Worm (Caenorhabditis elegans) whole organism, L4 larva: Measurements from ENCODE around the gene F59A1.13.

Source experiments
- F26F4.8 ChIP-seq: fragments of 200-800 bp; sonication (Bioruptor generic); conservative IDR thresholded peaks from 2 replicates; pipeline ENCODE4 v1.3.6; 2022; ENCODE audit warnings: missing genetic modification characterization, missing compliant biosample characterization
- T20F7.1 ChIP-seq: fragments of 200-800 bp; sonication (Bioruptor generic); optimal IDR thresholded peaks from 2 replicates; lab custom pipeline; 2018; ENCODE audit warnings: mild to moderate bottlenecking, missing genetic modification characterization, missing compliant biosample characterization
- Y48G9A.11 ChIP-seq: fragments of 200-800 bp; sonication (Bioruptor generic); IDR thresholded peaks from 2 replicates; pipeline ENCODE4 v1.3.6; 2022; ENCODE audit warnings: missing genetic modification reagents, missing genetic modification characterization, missing compliant biosample characterization
- Y5F2A.4 ChIP-seq: fragments of 200-800 bp; sonication (Bioruptor generic); optimal IDR thresholded peaks from 2 replicates; lab custom pipeline; 2018; ENCODE audit warnings: mild to moderate bottlenecking, missing genetic modification characterization, missing compliant biosample characterization
- Y75B8A.6 ChIP-seq: fragments of 200-800 bp; sonication (Bioruptor generic); IDR thresholded peaks from 2 replicates; pipeline ENCODE4 v1.3.6; 2022; ENCODE audit warnings: missing genetic modification reagents, missing genetic modification characterization, missing compliant biosample characterization
- ZK337.2 ChIP-seq: fragments of 200-800 bp; sonication (Bioruptor generic); IDR thresholded peaks from 2 replicates; pipeline ENCODE4 v1.3.6; 2022; ENCODE audit warnings: missing genetic modification reagents, missing genetic modification characterization, missing compliant biosample characterization
- ZK546.5 ChIP-seq, 2 experiments: sonication (generic microtip); optimal IDR thresholded peaks; 2 replicates each; lab custom pipeline; 2017; ENCODE audit warnings: missing biosample characterization in 2 of 2, missing genetic modification characterization in 2 of 2
- ama-1 ChIP-seq: fragments of 150-350 bp; optimal IDR thresholded peaks from 2 replicates; lab custom pipeline; 2014; ENCODE audit warnings: inconsistent platforms, mixed read lengths
- attf-4 ChIP-seq: sonication (generic microtip); optimal IDR thresholded peaks from 3 replicates; lab custom pipeline; 2017; ENCODE audit warnings: missing biosample characterization, missing genetic modification characterization
- ceh-20 ChIP-seq: fragments of 200-800 bp; sonication (Bioruptor generic); IDR thresholded peaks from 2 replicates; pipeline ENCODE4 v1.3.6; 2022; ENCODE audit warnings: missing genetic modification reagents, missing genetic modification characterization, missing compliant biosample characterization
- ceh-28 ChIP-seq: fragments of 150-350 bp; optimal IDR thresholded peaks from 2 replicates; lab custom pipeline; 2014; ENCODE audit warnings: missing biosample characterization, missing genetic modification reagents, missing genetic modification characterization
- ceh-44 ChIP-seq: fragments of 200-800 bp; sonication (Bioruptor generic); IDR thresholded peaks from 2 replicates; pipeline ENCODE4 v1.3.6; 2022; ENCODE audit warnings: missing genetic modification reagents, missing genetic modification characterization, missing compliant biosample characterization
- ceh-62 ChIP-seq: sonication (generic microtip); optimal IDR thresholded peaks from 2 replicates; lab custom pipeline; 2017; ENCODE audit warnings: missing biosample characterization, missing genetic modification characterization
- cey-2 ChIP-seq: sonication (generic microtip); optimal IDR thresholded peaks from 3 replicates; lab custom pipeline; 2017; ENCODE audit warnings: missing genetic modification characterization, mild to moderate bottlenecking, missing compliant biosample characterization, antibody characterized with exemption, borderline replicate concordance; ENCODE audit not compliant: insufficient read depth
- daf-19 ChIP-seq: fragments of 200-800 bp; sonication (Bioruptor generic); conservative IDR thresholded peaks from 2 replicates; pipeline ENCODE4 v1.3.6; 2022; ENCODE audit warnings: missing genetic modification characterization, missing compliant biosample characterization
- dmd-8 ChIP-seq: fragments of 200-800 bp; sonication (Bioruptor generic); IDR thresholded peaks from 2 replicates; pipeline ENCODE4 v1.3.6; 2022; ENCODE audit warnings: missing genetic modification characterization, missing compliant biosample characterization
- duxl-1 ChIP-seq: sonication (generic microtip); optimal IDR thresholded peaks from 2 replicates; lab custom pipeline; 2016; ENCODE audit warnings: mild to moderate bottlenecking, missing genetic modification characterization, moderate library complexity, missing compliant biosample characterization; ENCODE audit not compliant: poor library complexity
- dve-1 ChIP-seq: sonication (generic microtip); optimal IDR thresholded peaks from 2 replicates; lab custom pipeline; 2017; ENCODE audit warnings: antibody characterized with exemption, mild to moderate bottlenecking, missing genetic modification characterization, missing compliant biosample characterization; ENCODE audit not compliant: insufficient read depth
- egl-43 ChIP-seq: fragments of 200-800 bp; sonication (Bioruptor generic); IDR thresholded peaks from 2 replicates; pipeline ENCODE4 v1.3.6; 2022; ENCODE audit warnings: missing genetic modification reagents, missing genetic modification characterization, missing compliant biosample characterization
- fkh-10 ChIP-seq: fragments of 150-350 bp; optimal IDR thresholded peaks from 2 replicates; lab custom pipeline; 2014; ENCODE audit warnings: missing biosample characterization, missing genetic modification reagents, missing genetic modification characterization
- fos-1 ChIP-seq: fragments of 150-350 bp; optimal IDR thresholded peaks from 2 replicates; lab custom pipeline; 2014; ENCODE audit warnings: missing biosample characterization, missing genetic modification characterization
- gei-8 ChIP-seq: fragments of 200-800 bp; sonication (Bioruptor generic); optimal IDR thresholded peaks from 2 replicates; lab custom pipeline; 2018; ENCODE audit warnings: mild to moderate bottlenecking, missing genetic modification characterization, missing compliant biosample characterization
- hlh-11 ChIP-seq: fragments of 200-800 bp; sonication (Bioruptor generic); optimal IDR thresholded peaks from 2 replicates; lab custom pipeline; 2018; ENCODE audit warnings: mild to moderate bottlenecking, missing genetic modification characterization, missing compliant biosample characterization
- hlh-30 ChIP-seq: sonication (generic microtip); optimal IDR thresholded peaks from 2 replicates; lab custom pipeline; 2017; ENCODE audit warnings: antibody characterized with exemption, mild to moderate bottlenecking, missing genetic modification characterization, missing compliant biosample characterization; ENCODE audit not compliant: insufficient read depth
- hmg-1.1 ChIP-seq: fragments of 200-800 bp; sonication (Bioruptor generic); IDR thresholded peaks from 2 replicates; pipeline ENCODE4 v1.3.6; 2022; ENCODE audit warnings: missing genetic modification reagents, missing genetic modification characterization, missing compliant biosample characterization
- jun-1 ChIP-seq: fragments of 150-350 bp; optimal IDR thresholded peaks from 2 replicates; lab custom pipeline; 2014; ENCODE audit warnings: missing biosample characterization, missing genetic modification reagents, missing genetic modification characterization
- lim-7 ChIP-seq: fragments of 200-800 bp; sonication (Bioruptor generic); IDR thresholded peaks from 2 replicates; pipeline ENCODE4 v1.3.6; 2022; ENCODE audit warnings: missing genetic modification characterization, missing compliant biosample characterization
- lin-1 ChIP-seq: fragments of 200-800 bp; sonication (Bioruptor generic); IDR thresholded peaks from 2 replicates; pipeline ENCODE4 v1.3.6; 2022; ENCODE audit warnings: missing genetic modification reagents, missing genetic modification characterization, missing compliant biosample characterization
- lin-13 ChIP-seq: fragments of 150-350 bp; optimal IDR thresholded peaks from 2 replicates; lab custom pipeline; 2014; ENCODE audit warnings: missing biosample characterization, missing genetic modification reagents, missing genetic modification characterization
- lin-29 ChIP-seq: fragments of 200-800 bp; sonication (Bioruptor generic); IDR thresholded peaks from 2 replicates; pipeline ENCODE4 v1.3.6; 2022; ENCODE audit warnings: missing genetic modification reagents, missing genetic modification characterization, missing compliant biosample characterization
- lin-39 ChIP-seq: fragments of 150-350 bp; optimal IDR thresholded peaks from 2 replicates; lab custom pipeline; 2014; ENCODE audit warnings: missing biosample characterization, missing genetic modification reagents, missing genetic modification characterization
- mes-2 ChIP-seq: sonication (generic microtip); optimal IDR thresholded peaks from 2 replicates; lab custom pipeline; 2016; ENCODE audit warnings: missing genotype, mild to moderate bottlenecking, missing genetic modification characterization, missing compliant biosample characterization; ENCODE audit not compliant: poor library complexity, severe bottlenecking
- mxl-2 ChIP-seq: fragments of 200-800 bp; sonication (Bioruptor generic); conservative IDR thresholded peaks from 2 replicates; pipeline ENCODE4 v1.3.6; 2022; ENCODE audit warnings: missing genetic modification reagents, missing genetic modification characterization, missing compliant biosample characterization
- mxl-3 ChIP-seq: fragments of 200-800 bp; sonication (Bioruptor generic); optimal IDR thresholded peaks from 2 replicates; lab custom pipeline; 2018; ENCODE audit warnings: mild to moderate bottlenecking, missing genetic modification characterization, missing compliant biosample characterization
- nhr-10 ChIP-seq: fragments of 150-350 bp; optimal IDR thresholded peaks from 2 replicates; lab custom pipeline; 2014; ENCODE audit warnings: missing biosample characterization, missing genetic modification characterization
- nhr-102 ChIP-seq: sonication (generic microtip); optimal IDR thresholded peaks from 2 replicates; lab custom pipeline; 2016; ENCODE audit warnings: mild to moderate bottlenecking, missing genetic modification characterization, moderate library complexity, missing compliant biosample characterization
- nhr-111 ChIP-seq: fragments of 200-800 bp; sonication (Bioruptor generic); optimal IDR thresholded peaks from 2 replicates; lab custom pipeline; 2018; ENCODE audit warnings: mild to moderate bottlenecking, missing genetic modification characterization, missing compliant biosample characterization
- nhr-25 ChIP-seq: sonication (generic microtip); optimal IDR thresholded peaks from 2 replicates; lab custom pipeline; 2017; ENCODE audit warnings: missing genetic modification characterization, mild to moderate bottlenecking, missing compliant biosample characterization, antibody characterized with exemption, moderate library complexity, borderline replicate concordance; ENCODE audit not compliant: insufficient read depth
- nhr-48 ChIP-seq: sonication (generic microtip); optimal IDR thresholded peaks from 2 replicates; lab custom pipeline; 2016; ENCODE audit warnings: mild to moderate bottlenecking, missing genetic modification characterization, missing compliant biosample characterization
- pha-4 ChIP-seq, 2 experiments: fragments of 150-350 bp in 1 of 2; fragments of 200-800 bp in 1 of 2; sonication (Bioruptor generic) in 1 of 2; IDR thresholded peaks in 1 of 2; optimal IDR thresholded peaks in 1 of 2; 2 replicates each; pipeline versions ENCODE4 v1.3.6 to Lab custom; 2014 to 2022; ENCODE audit warnings: missing genetic modification characterization in 2 of 2, missing genetic modification reagents in 2 of 2, missing biosample characterization in 1 of 2, missing compliant biosample characterization in 1 of 2
- pqm-1 ChIP-seq: sonication (generic microtip); optimal IDR thresholded peaks from 2 replicates; lab custom pipeline; 2017; ENCODE audit warnings: missing biosample characterization, missing genetic modification characterization
- rbr-2 ChIP-seq: sonication (generic microtip); optimal IDR thresholded peaks from 2 replicates; lab custom pipeline; 2016; ENCODE audit warnings: missing genotype, missing genetic modification characterization, missing compliant biosample characterization
- spr-1 ChIP-seq: sonication (generic microtip); optimal IDR thresholded peaks from 2 replicates; lab custom pipeline; 2016; ENCODE audit warnings: mild to moderate bottlenecking, missing genetic modification characterization, missing compliant biosample characterization
- unc-130 ChIP-seq: sonication (generic microtip); optimal IDR thresholded peaks from 2 replicates; lab custom pipeline; 2016; ENCODE audit warnings: missing genetic modification reagents, missing genetic modification characterization, missing compliant biosample characterization
- zag-1 ChIP-seq: fragments of 150-350 bp; optimal IDR thresholded peaks from 2 replicates; lab custom pipeline; 2014; ENCODE audit warnings: missing biosample characterization, missing genetic modification characterization
- zfp-3 ChIP-seq: fragments of 200-800 bp; sonication (Bioruptor generic); conservative IDR thresholded peaks from 2 replicates; pipeline ENCODE4 v1.3.6; 2022; ENCODE audit warnings: missing genetic modification reagents, missing genetic modification characterization, missing compliant biosample characterization
- zip-2 ChIP-seq: fragments of 150-350 bp; optimal IDR thresholded peaks from 2 replicates; lab custom pipeline; 2014; ENCODE audit warnings: missing biosample characterization, missing genetic modification characterization

Gene F59A1.13

DNA sequence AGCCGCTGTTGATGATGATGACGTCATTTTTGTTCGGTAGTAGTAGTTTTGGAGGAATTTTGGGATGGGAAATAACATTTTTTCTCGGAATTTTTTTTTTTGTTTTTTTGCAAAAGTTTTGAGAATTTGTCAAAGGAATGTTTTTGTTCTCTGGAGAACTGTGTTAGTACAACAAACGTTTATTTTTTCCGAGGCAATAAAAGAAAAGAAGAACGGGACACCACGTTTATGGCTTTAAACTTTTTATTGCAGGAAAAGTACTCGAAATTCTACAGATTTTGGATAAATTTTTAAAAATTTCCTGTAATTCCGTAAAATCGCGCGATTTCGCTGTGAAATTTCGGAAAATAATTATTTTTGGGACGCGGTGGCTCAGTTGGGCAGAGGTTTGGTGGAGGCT, at the start of gene F59A1.13:
Gene F59A1.13, minus strand, starts transcription at position 101 of the 400 bp plus-strand sequence.
- TF ChIP-seq ceh-28 (tag; lab: Kevin White, UChicago) (no peak), ceh-62 (tag; lab: Kevin White, UChicago) (no peak), Y5F2A.4 (GFP tag; lab: Kevin White, UChicago) (no peak), nhr-111 (GFP tag; lab: Kevin White, UChicago) (no peak), daf-19 (GFP tag; lab: Robert Waterston, UW) (no peak), fos-1 (tag; lab: Kevin White, UChicago) (no peak), F26F4.8 (GFP tag; lab: Robert Waterston, UW) (no peak), ceh-20 (GFP tag; lab: Robert Waterston, UW) (no peak), gei-8 (GFP tag; lab: Kevin White, UChicago) (no peak), nhr-25 (tag; lab: Kevin White, UChicago) (no peak), dve-1 (no peak), lin-39 (tag; lab: Kevin White, UChicago) (no peak), dmd-8 (GFP tag; lab: Robert Waterston, UW) (no peak), nhr-48 (no peak), zag-1 (tag; lab: Kevin White, UChicago) (no peak), duxl-1 (tag; lab: Kevin White, UChicago) (no peak), mxl-3 (GFP tag; lab: Kevin White, UChicago) (no peak), cey-2 (tag; lab: Kevin White, UChicago) (no peak), fkh-10 (GFP tag; lab: Kevin White, UChicago) (no peak), spr-1 (tag; lab: Kevin White, UChicago) (no peak)

ce11 chrV:17739801-17740200, 49.0 kb upstream of the F59A1.13 start, which contains the start of gene cutl-4:
cutl-4 (minus strand) TSS chrV:17739901.
- TF ChIP-seq hlh-11 (tag; lab: Kevin White, UChicago) (no peak), ama-1 (lab: Kevin White, UChicago) (no peak), lin-1 (no peak), lin-29 (GFP tag; lab: Robert Waterston, UW) (no peak), nhr-102 (tag; lab: Kevin White, UChicago) (no peak), mes-2 (no peak), lim-7 (GFP tag; lab: Robert Waterston, UW) (no peak), zip-2 (tag; lab: Kevin White, UChicago) (no peak), mxl-2 (no peak), pqm-1 (no peak), gei-8 (GFP tag; lab: Kevin White, UChicago) (no peak), unc-130 (GFP tag; lab: Kevin White, UChicago) (no peak), ZK546.5 (tag; optimal IDR thresholded peaks at IDR 0.05; lab: Kevin White, UChicago) (no peak), jun-1 (tag; lab: Kevin White, UChicago) (no peak), rbr-2 (tag; lab: Kevin White, UChicago) (no peak), ceh-28 (tag; lab: Kevin White, UChicago) (no peak), Y75B8A.6 (GFP tag; lab: Robert Waterston, UW) (no peak), dve-1 (no peak), egl-43 (GFP tag; lab: Robert Waterston, UW) (no peak), hlh-30 (no peak)
- TF ChIP-seq, all 104 proteins: peak for 0

ce11 chrV:17732516-17732915, 41.7 kb upstream of the F59A1.13 start, which contains the start of gene twk-42:
twk-42 (minus strand) TSS chrV:17732616.
- TF ChIP-seq attf-4 (tag; lab: Kevin White, UChicago) (no peak), Y48G9A.11 (GFP tag; lab: Robert Waterston, UW) (no peak), zip-2 (tag; lab: Kevin White, UChicago) (no peak), T20F7.1 (GFP tag; lab: Kevin White, UChicago) (no peak), lin-13 (GFP tag; lab: Kevin White, UChicago) (no peak), ZK337.2 (GFP tag; lab: Robert Waterston, UW) (no peak), nhr-10 (no peak), hmg-1.1 (GFP tag; lab: Robert Waterston, UW) (no peak), lim-7 (GFP tag; lab: Robert Waterston, UW) (no peak), F26F4.8 (GFP tag; lab: Robert Waterston, UW) (no peak), pha-4 (GFP tag; IDR thresholded peaks at IDR 0.05; lab: Robert Waterston, UW) (no peak), pha-4 (tag; optimal IDR thresholded peaks at IDR 0.05; lab: Kevin White, UChicago) (no peak), zfp-3 (no peak), fos-1 (tag; lab: Kevin White, UChicago) (no peak), ceh-44 (GFP tag; lab: Robert Waterston, UW) (no peak)
